Fruit fly (Drosophila melanogaster) whole organism, embryonic: ENCODE results near the gene CG10660.

Experiments
- Abd-B ChIP-seq: fragments of 200-800 bp; sonication (Bioruptor generic); optimal IDR thresholded peaks from 2 replicates; lab custom pipeline; 2018; ENCODE audit warnings: missing biosample characterization, mild to moderate bottlenecking, missing genetic modification characterization, moderate library complexity
- CG12744 ChIP-seq: fragments of 200-800 bp; sonication (Bioruptor generic); optimal IDR thresholded peaks from 2 replicates; lab custom pipeline; 2016; ENCODE audit warnings: missing biosample characterization, missing genetic modification characterization
- CG12769 ChIP-seq: fragments of 200-800 bp; sonication (Bioruptor generic); optimal IDR thresholded peaks from 2 replicates; lab custom pipeline; 2019; ENCODE audit warnings: missing biosample characterization, mild to moderate bottlenecking, missing genetic modification characterization, moderate library complexity
- CG14050 ChIP-seq: fragments of 200-800 bp; sonication (Bioruptor generic); IDR thresholded peaks from 3 replicates; pipeline ENCODE4 v1.3.6; 2022; ENCODE audit warnings: missing biosample characterization, missing genetic modification characterization
- CG14667 ChIP-seq: fragments of 200-800 bp; sonication (Bioruptor generic); IDR thresholded peaks from 2 replicates; pipeline ENCODE4 v1.3.6; 2022; ENCODE audit warnings: missing biosample characterization, missing genetic modification characterization
- CG15479 ChIP-seq: fragments of 200-800 bp; sonication (Bioruptor generic); optimal IDR thresholded peaks from 3 replicates; lab custom pipeline; 2019; ENCODE audit warnings: missing biosample characterization, mild to moderate bottlenecking, missing genetic modification characterization, moderate library complexity
- CG15601 ChIP-seq: fragments of 200-800 bp; sonication (Bioruptor generic); optimal IDR thresholded peaks from 3 replicates; lab custom pipeline; 2019; ENCODE audit warnings: missing biosample characterization, mild to moderate bottlenecking, missing genetic modification characterization, moderate library complexity
- CG17186 ChIP-seq: fragments of 200-800 bp; sonication (Bioruptor generic); optimal IDR thresholded peaks from 3 replicates; lab custom pipeline; 2017; ENCODE audit warnings: missing biosample characterization, missing genetic modification reagents, missing genetic modification characterization
- CG17385 ChIP-seq: fragments of 200-800 bp; sonication (Bioruptor generic); optimal IDR thresholded peaks from 3 replicates; lab custom pipeline; 2018; ENCODE audit warnings: missing biosample characterization, mild to moderate bottlenecking, missing genetic modification characterization
- CG17568 ChIP-seq: fragments of 200-800 bp; sonication (Bioruptor generic); optimal IDR thresholded peaks from 2 replicates; lab custom pipeline; 2018; ENCODE audit warnings: missing biosample characterization, mild to moderate bottlenecking, missing genetic modification characterization, moderate library complexity
- CG17612 ChIP-seq: fragments of 200-800 bp; sonication (Bioruptor generic); IDR thresholded peaks from 2 replicates; pipeline ENCODE4 v1.3.6; 2022; ENCODE audit warnings: missing biosample characterization, missing genetic modification characterization
- CG2120 ChIP-seq: fragments of 200-800 bp; sonication (Bioruptor generic); optimal IDR thresholded peaks from 3 replicates; lab custom pipeline; 2016; ENCODE audit warnings: missing biosample characterization, missing genetic modification characterization
- CG32772 ChIP-seq: fragments of 200-800 bp; sonication (Bioruptor generic); IDR thresholded peaks from 2 replicates; pipeline ENCODE4 v1.3.6; 2022; ENCODE audit warnings: missing biosample characterization, missing genetic modification characterization
- CG34224 ChIP-seq: fragments of 200-800 bp; sonication (Bioruptor generic); IDR thresholded peaks from 3 replicates; pipeline ENCODE4 v1.3.6; 2022; ENCODE audit warnings: missing biosample characterization, missing genetic modification characterization; ENCODE audit not compliant: partially characterized antibody
- CG4360 ChIP-seq: fragments of 200-800 bp; sonication (Bioruptor generic); IDR thresholded peaks from 2 replicates; pipeline ENCODE4 v1.3.6; 2022; ENCODE audit warnings: missing biosample characterization, missing genetic modification characterization
- CG8944 ChIP-seq: fragments of 200-800 bp; sonication (Bioruptor generic); optimal IDR thresholded peaks from 3 replicates; lab custom pipeline; 2016; ENCODE audit warnings: missing biosample characterization, missing genetic modification characterization
- CHES-1-like ChIP-seq: fragments of 200-800 bp; sonication (Bioruptor generic); optimal IDR thresholded peaks from 2 replicates; lab custom pipeline; 2016; ENCODE audit warnings: missing biosample characterization, missing genetic modification characterization
- Dll ChIP-seq: fragments of 200-800 bp; sonication (Bioruptor generic); IDR thresholded peaks from 4 replicates; pipeline ENCODE4 v1.3.6; 2022; ENCODE audit warnings: missing biosample characterization, missing genetic modification characterization; ENCODE audit not compliant: partially characterized antibody
- Fer2 ChIP-seq: fragments of 200-800 bp; sonication (Bioruptor generic); optimal IDR thresholded peaks from 2 replicates; lab custom pipeline; 2018; ENCODE audit warnings: missing biosample characterization, mild to moderate bottlenecking, missing genetic modification characterization, moderate library complexity
- Fer3 ChIP-seq: fragments of 200-800 bp; sonication (Bioruptor generic); optimal IDR thresholded peaks from 2 replicates; lab custom pipeline; 2018; ENCODE audit warnings: missing biosample characterization, mild to moderate bottlenecking, missing genetic modification characterization, moderate library complexity
- H15 ChIP-seq: fragments of 200-800 bp; sonication (Bioruptor generic); IDR thresholded peaks from 3 replicates; pipeline ENCODE4 v1.3.6; 2022; ENCODE audit warnings: missing biosample characterization, missing genetic modification characterization
- Hr39 ChIP-seq: fragments of >200 bp; optimal IDR thresholded peaks from 2 replicates; lab custom pipeline; 2017
- Kr ChIP-seq: fragments of 200-800 bp; sonication (Bioruptor generic); optimal IDR thresholded peaks from 2 replicates; lab custom pipeline; 2017; ENCODE audit warnings: missing biosample characterization, mild to moderate bottlenecking, missing genetic modification characterization
- Mrtf ChIP-seq: fragments of 200-800 bp; sonication (Bioruptor generic); IDR thresholded peaks from 3 replicates; pipeline ENCODE4 v1.3.6; 2022; ENCODE audit warnings: missing biosample characterization, missing genetic modification characterization
- Oaz ChIP-seq: fragments of 200-800 bp; sonication (Bioruptor generic); IDR thresholded peaks from 2 replicates; pipeline ENCODE4 v1.3.6; 2022; ENCODE audit warnings: missing biosample characterization, missing genetic modification characterization
- Sox102F ChIP-seq: fragments of 200-800 bp; sonication (Bioruptor generic); optimal IDR thresholded peaks from 2 replicates; lab custom pipeline; 2018; ENCODE audit warnings: missing biosample characterization, mild to moderate bottlenecking, missing genetic modification characterization, moderate library complexity
- Sry-δ ChIP-seq: fragments of 200-800 bp; sonication (Bioruptor generic); optimal IDR thresholded peaks from 2 replicates; lab custom pipeline; 2016; ENCODE audit warnings: missing biosample characterization, missing genetic modification characterization
- TFAM ChIP-seq: fragments of 200-800 bp; sonication (Bioruptor generic); optimal IDR thresholded peaks from 2 replicates; lab custom pipeline; 2017; ENCODE audit warnings: missing biosample characterization, missing genetic modification characterization, inconsistent platforms
- Taf1 ChIP-seq: fragments of 200-800 bp; sonication (Bioruptor generic); IDR thresholded peaks from 2 replicates; pipeline ENCODE4 v1.3.6; 2022; ENCODE audit warnings: missing biosample characterization, missing genetic modification characterization
- Xrp1 ChIP-seq: fragments of 200-800 bp; sonication (Bioruptor generic); IDR thresholded peaks from 2 replicates; pipeline ENCODE4 v1.3.6; 2022; ENCODE audit warnings: missing biosample characterization, missing genetic modification characterization
- YL-1 ChIP-seq: fragments of 200-800 bp; sonication (Bioruptor generic); optimal IDR thresholded peaks from 3 replicates; lab custom pipeline; 2017; ENCODE audit warnings: missing biosample characterization, mild to moderate bottlenecking, missing genetic modification characterization
- bcd ChIP-seq: fragments of 200-800 bp; sonication (Bioruptor generic); optimal IDR thresholded peaks from 2 replicates; lab custom pipeline; 2017; ENCODE audit warnings: missing biosample characterization, mild to moderate bottlenecking, missing genetic modification characterization
- caup ChIP-seq: fragments of 200-800 bp; sonication (Bioruptor generic); optimal IDR thresholded peaks from 3 replicates; lab custom pipeline; 2017; ENCODE audit warnings: missing biosample characterization, mild to moderate bottlenecking, missing genetic modification characterization, moderate library complexity; ENCODE audit not compliant: severe bottlenecking
- esg ChIP-seq: fragments of 200-800 bp; sonication (Bioruptor generic); conservative IDR thresholded peaks from 2 replicates; pipeline ENCODE4 v1.3.6; 2022; ENCODE audit warnings: missing biosample characterization, missing genetic modification characterization
- gsb-n ChIP-seq: fragments of 200-800 bp; sonication (Bioruptor generic); optimal IDR thresholded peaks from 3 replicates; lab custom pipeline; 2018; ENCODE audit warnings: missing biosample characterization, mild to moderate bottlenecking, missing genetic modification characterization
- lab ChIP-seq: fragments of 200-800 bp; sonication (Bioruptor generic); optimal IDR thresholded peaks from 3 replicates; lab custom pipeline; 2017; ENCODE audit warnings: missing biosample characterization, missing genetic modification characterization, mild to moderate bottlenecking, moderate library complexity, missing genetic modification reagents
- mirr ChIP-seq: fragments of 200-800 bp; sonication (Bioruptor generic); optimal IDR thresholded peaks from 3 replicates; lab custom pipeline; 2018; ENCODE audit warnings: missing biosample characterization, mild to moderate bottlenecking, missing genetic modification characterization
- onecut ChIP-seq: fragments of 200-800 bp; sonication (Bioruptor generic); IDR thresholded peaks from 2 replicates; pipeline ENCODE4 v1.3.6; 2022; ENCODE audit warnings: missing biosample characterization, missing genetic modification characterization
- p53 ChIP-seq: fragments of 200-800 bp; sonication (Bioruptor generic); optimal IDR thresholded peaks from 2 replicates; lab custom pipeline; 2016; ENCODE audit warnings: missing biosample characterization, missing genetic modification characterization
- pfk ChIP-seq: fragments of 200-800 bp; sonication (Bioruptor generic); optimal IDR thresholded peaks from 2 replicates; lab custom pipeline; 2018; ENCODE audit warnings: missing biosample characterization, mild to moderate bottlenecking, missing genetic modification characterization, moderate library complexity
- phol ChIP-seq: fragments of 200-800 bp; sonication (Bioruptor generic); optimal IDR thresholded peaks from 3 replicates; lab custom pipeline; 2018; ENCODE audit warnings: missing biosample characterization, mild to moderate bottlenecking, missing genetic modification characterization, moderate library complexity
- slbo ChIP-seq: fragments of 200-800 bp; sonication (Bioruptor generic); IDR thresholded peaks from 2 replicates; pipeline ENCODE4 v1.3.6; 2022; ENCODE audit warnings: missing biosample characterization, missing genetic modification characterization
- so ChIP-seq: fragments of 200-800 bp; sonication (Bioruptor generic); IDR thresholded peaks from 3 replicates; pipeline ENCODE4 v1.3.6; 2022; ENCODE audit warnings: missing biosample characterization, missing genetic modification characterization
- sob ChIP-seq: fragments of 200-800 bp; sonication (Bioruptor generic); IDR thresholded peaks from 2 replicates; pipeline ENCODE4 v1.3.6; 2022; ENCODE audit warnings: missing biosample characterization, missing genetic modification characterization
- sr ChIP-seq: fragments of 200-800 bp; sonication (Bioruptor generic); IDR thresholded peaks from 3 replicates; pipeline ENCODE4 v1.3.6; 2022; ENCODE audit warnings: missing biosample characterization, missing genetic modification characterization
- tap ChIP-seq: fragments of 200-800 bp; optimal IDR thresholded peaks from 3 replicates; lab custom pipeline; 2019; ENCODE audit warnings: missing biosample characterization, mild to moderate bottlenecking, missing genetic modification characterization, moderate library complexity
- toy ChIP-seq: fragments of 200-800 bp; sonication (Bioruptor generic); IDR thresholded peaks from 2 replicates; pipeline ENCODE4 v1.3.6; 2022; ENCODE audit warnings: missing biosample characterization, missing genetic modification characterization
- trem ChIP-seq: fragments of 200-800 bp; optimal IDR thresholded peaks from 3 replicates; lab custom pipeline; 2019; ENCODE audit warnings: missing biosample characterization, mild to moderate bottlenecking, missing genetic modification characterization, moderate library complexity
- tx ChIP-seq: fragments of 200-800 bp; sonication (Bioruptor generic); optimal IDR thresholded peaks from 2 replicates; lab custom pipeline; 2016; ENCODE audit warnings: missing biosample characterization, missing genetic modification characterization
- zfh2 ChIP-seq: fragments of 200-800 bp; sonication (Bioruptor generic); optimal IDR thresholded peaks from 2 replicates; lab custom pipeline; 2016; ENCODE audit warnings: missing biosample characterization, missing genetic modification characterization

CG10660 gene

dm6 chr3L:12490418-12491035 lies at the start of gene CG10660 (continued):
- TF ChIP-seq trem (tag; lab: Kevin White, UChicago) (peak; percentile 82), Fer3 (tag; lab: Kevin White, UChicago) (peak; percentile 81), tx (peak; percentile 39), sr (GFP tag; lab: Robert Waterston, UW) (no peak), Sry-δ (GFP tag; lab: Kevin White, UChicago) (peak; percentile 8), caup (peak; percentile 78), CG14050 (GFP tag; lab: Robert Waterston, UW) (peak; percentile 84), tap (tag; lab: Kevin White, UChicago) (peak; percentile 90), CG15601 (tag; lab: Kevin White, UChicago) (peak; percentile 87), CG32772 (GFP tag; lab: Robert Waterston, UW) (peak; percentile 77), phol (tag; lab: Kevin White, UChicago) (peak; percentile 86), slbo (GFP tag; lab: Robert Waterston, UW) (peak; percentile 85), CG17568 (GFP tag; lab: Kevin White, UChicago) (peak; percentile 82), CG15479 (GFP tag; lab: Kevin White, UChicago) (no peak), sob (peak; percentile 74), CG14667 (GFP tag; lab: Robert Waterston, UW) (0 out of 2 replicates have a peak, but pooled peaks have one; percentile 29), toy (0 out of 2 replicates have a peak, but pooled peaks have one; percentile 44), pfk (GFP tag; lab: Kevin White, UChicago) (no peak), Oaz (GFP tag; lab: Robert Waterston, UW) (peak; percentile 76), CG34224 (no peak), Taf1 (GFP tag; lab: Robert Waterston, UW) (peak; percentile 45; the same call in 1 of the 2 replicates), Fer2 (tag; lab: Kevin White, UChicago) (no peak), bcd (GFP tag; lab: Kevin White, UChicago) (peak; percentile 89), CG2120 (GFP tag; lab: Kevin White, UChicago) (peak; percentile 85), Mrtf (peak; percentile 86), p53 (GFP tag; lab: Kevin White, UChicago) (no peak), Sox102F (peak; percentile 93), YL-1 (GFP tag; lab: Kevin White, UChicago) (no peak), Abd-B (peak; percentile 66), Xrp1 (GFP tag; lab: Robert Waterston, UW) (peak; percentile 91), onecut (GFP tag; lab: Robert Waterston, UW) (peak; percentile 83), CG4360 (GFP tag; lab: Robert Waterston, UW) (0 out of 2 replicates have a peak, but pooled peaks have one; percentile 42), CG12744 (GFP tag; lab: Kevin White, UChicago) (peak; percentile 53), CG17385 (GFP tag; lab: Kevin White, UChicago) (peak; percentile 88), mirr (GFP tag; lab: Kevin White, UChicago) (peak; percentile 13), gsb-n (tag; lab: Kevin White, UChicago) (peak; percentile 93), zfh2 (GFP tag; lab: Kevin White, UChicago) (peak; percentile 55), H15 (GFP tag; lab: Robert Waterston, UW) (peak; percentile 84), esg (GFP tag; lab: Robert Waterston, UW) (peak; percentile 84), so (GFP tag; lab: Robert Waterston, UW) (peak; percentile 91), Dll (GFP tag; lab: Robert Waterston, UW) (no peak), CG8944 (GFP tag; lab: Kevin White, UChicago) (peak; percentile 63), CG17612 (GFP tag; lab: Robert Waterston, UW) (peak; percentile 64; the same call in 1 of the 2 replicates), CG17186 (GFP tag; lab: Kevin White, UChicago) (peak; percentile 49), CHES-1-like (GFP tag; lab: Kevin White, UChicago) (peak; percentile 38), Kr (no peak), TFAM (GFP tag; lab: Kevin White, UChicago) (no peak), CG12769 (tag; lab: Kevin White, UChicago) (peak; percentile 90), lab (GFP tag; lab: Kevin White, UChicago) (peak; percentile 91), Hr39 (lab: Kevin White, UChicago) (no peak)
